Worm (Caenorhabditis elegans): ENCODE measurements around the gene ipla-7.

- TF ChIP-seq nhr-11 (tag; optimal IDR thresholded peaks at IDR 0.05) (no peak), ama-1 (optimal IDR thresholded peaks at IDR 0.05) (no peak), elt-1 (tag; optimal IDR thresholded peaks at IDR 0.05) (no peak), fkh-10 (GFP tag; optimal IDR thresholded peaks at IDR 0.05) (no peak), snpc-4 (tag; optimal IDR thresholded peaks at IDR 0.05) (no peak)
Measured at ce11 chrIV:10075899-10076298, 13.2 kb upstream of the ipla-7 start, which contains the start of gene W01B6.5.
